Fruit fly (Drosophila melanogaster) whole organism, embryonic: ENCODE measurements around the gene bsh.

ENCODE experiments used
- Bgb ChIP-seq: fragments of 200-800 bp; sonication (Bioruptor generic); IDR thresholded peaks from 2 replicates; pipeline ENCODE4 v1.3.6; 2022; ENCODE audit warnings: missing biosample characterization, missing genetic modification characterization; ENCODE audit not compliant: partially characterized antibody
- BtbVII ChIP-seq: fragments of 200-800 bp; sonication (Bioruptor generic); optimal IDR thresholded peaks from 3 replicates; lab custom pipeline; 2017; ENCODE audit warnings: missing biosample characterization, mild to moderate bottlenecking, missing genetic modification characterization
- CG13287 ChIP-seq: fragments of 200-800 bp; sonication (Bioruptor generic); IDR thresholded peaks from 2 replicates; pipeline ENCODE4 v1.3.6; 2022; ENCODE audit warnings: missing biosample characterization, missing genetic modification characterization; ENCODE audit not compliant: partially characterized antibody
- CG15073 ChIP-seq: fragments of 200-800 bp; sonication (Bioruptor generic); optimal IDR thresholded peaks from 2 replicates; lab custom pipeline; 2016; ENCODE audit warnings: missing biosample characterization, missing genetic modification characterization
- CG15696 ChIP-seq: fragments of 200-800 bp; sonication (Bioruptor generic); optimal IDR thresholded peaks from 2 replicates; lab custom pipeline; 2019; ENCODE audit warnings: missing biosample characterization, mild to moderate bottlenecking, missing genetic modification characterization, moderate library complexity
- CG16779 ChIP-seq: fragments of 200-800 bp; sonication (Bioruptor generic); IDR thresholded peaks from 2 replicates; pipeline ENCODE4 v1.3.6; 2022; ENCODE audit warnings: missing biosample characterization, missing genetic modification characterization
- CG16863 ChIP-seq: fragments of 200-800 bp; sonication (Bioruptor generic); optimal IDR thresholded peaks from 3 replicates; lab custom pipeline; 2016; ENCODE audit warnings: missing biosample characterization, missing genetic modification characterization
- CG17328 ChIP-seq: fragments of 200-800 bp; sonication (Bioruptor generic); IDR thresholded peaks from 2 replicates; pipeline ENCODE4 v1.3.6; 2022; ENCODE audit warnings: missing biosample characterization, missing genetic modification characterization
- CG17912 ChIP-seq: fragments of 200-800 bp; sonication (Bioruptor generic); optimal IDR thresholded peaks from 2 replicates; lab custom pipeline; 2018; ENCODE audit warnings: missing biosample characterization, mild to moderate bottlenecking, missing genetic modification characterization
- CG18262 ChIP-seq: fragments of 200-800 bp; optimal IDR thresholded peaks from 3 replicates; lab custom pipeline; 2019; ENCODE audit warnings: missing biosample characterization, mild to moderate bottlenecking, missing genetic modification characterization, moderate library complexity
- CG18476 ChIP-seq: fragments of 200-800 bp; sonication (Bioruptor generic); optimal IDR thresholded peaks from 2 replicates; lab custom pipeline; 2016; ENCODE audit warnings: missing biosample characterization, mild to moderate bottlenecking, missing genetic modification characterization
- CG3281 ChIP-seq: fragments of 200-800 bp; sonication (Bioruptor generic); optimal IDR thresholded peaks from 3 replicates; lab custom pipeline; 2017; ENCODE audit warnings: missing biosample characterization, mild to moderate bottlenecking, missing genetic modification characterization
- CG3726 ChIP-seq: fragments of 200-800 bp; sonication (Bioruptor generic); IDR thresholded peaks from 3 replicates; pipeline ENCODE4, ENCODE4 v1.3.6; 2022; ENCODE audit warnings: missing biosample characterization, missing genetic modification characterization
- CG4328 ChIP-seq: fragments of 200-800 bp; sonication (Bioruptor generic); optimal IDR thresholded peaks from 3 replicates; lab custom pipeline; 2017; ENCODE audit warnings: missing biosample characterization, missing genetic modification reagents, missing genetic modification characterization
- CG6683 ChIP-seq: fragments of 200-800 bp; sonication (Bioruptor generic); optimal IDR thresholded peaks from 2 replicates; lab custom pipeline; 2017; ENCODE audit warnings: missing biosample characterization, mild to moderate bottlenecking, missing genetic modification characterization, missing genetic modification reagents
- CG8359 ChIP-seq: fragments of 200-800 bp; sonication (Bioruptor generic); optimal IDR thresholded peaks from 2 replicates; lab custom pipeline; 2017; ENCODE audit warnings: missing biosample characterization, mild to moderate bottlenecking, missing genetic modification characterization, borderline replicate concordance
- CG8765 ChIP-seq: fragments of 200-800 bp; sonication (Bioruptor generic); IDR thresholded peaks from 2 replicates; pipeline ENCODE4 v1.3.6; 2022; ENCODE audit warnings: missing biosample characterization, missing genetic modification characterization
- CHES-1-like ChIP-seq: fragments of 200-800 bp; sonication (Bioruptor generic); optimal IDR thresholded peaks from 2 replicates; lab custom pipeline; 2016; ENCODE audit warnings: missing biosample characterization, missing genetic modification characterization
- Camta ChIP-seq: fragments of 200-800 bp; sonication (Bioruptor generic); optimal IDR thresholded peaks from 2 replicates; lab custom pipeline; 2016; ENCODE audit warnings: missing biosample characterization, missing genetic modification characterization
- Chrac-16 ChIP-seq: fragments of 200-800 bp; sonication (Bioruptor generic); optimal IDR thresholded peaks from 3 replicates; lab custom pipeline; 2016; ENCODE audit warnings: missing biosample characterization, missing genetic modification characterization
- Dfd ChIP-seq, 2 experiments: fragments of >200 bp; optimal IDR thresholded peaks; 2 replicates each; lab custom pipeline; 2017; ENCODE audit warnings: missing biosample characterization in 2 of 2, missing genetic modification characterization in 2 of 2
- Dp ChIP-seq: fragments of 200-800 bp; sonication (Bioruptor generic); optimal IDR thresholded peaks from 2 replicates; lab custom pipeline; 2018; ENCODE audit warnings: missing biosample characterization, mild to moderate bottlenecking, missing genetic modification characterization, moderate library complexity
- Dref ChIP-seq: fragments of 200-800 bp; sonication (Bioruptor generic); IDR thresholded peaks from 2 replicates; pipeline ENCODE4 v1.3.6; 2022; ENCODE audit warnings: missing biosample characterization, missing genetic modification characterization
- E2f1 ChIP-seq: fragments of 200-800 bp; sonication (Bioruptor generic); IDR thresholded peaks from 2 replicates; pipeline ENCODE4 v1.3.6; 2022; ENCODE audit warnings: missing biosample characterization, missing genetic modification characterization
- Fer3 ChIP-seq: fragments of 200-800 bp; sonication (Bioruptor generic); optimal IDR thresholded peaks from 2 replicates; lab custom pipeline; 2018; ENCODE audit warnings: missing biosample characterization, mild to moderate bottlenecking, missing genetic modification characterization, moderate library complexity
- Hr78 ChIP-seq, 2 experiments: fragments of 200-800 bp in 1 of 2; fragments of >200 bp in 1 of 2; sonication (Bioruptor generic) in 1 of 2; optimal IDR thresholded peaks; 2 replicates each; lab custom pipeline; 2017 to 2019; ENCODE audit warnings: missing biosample characterization in 2 of 2, missing genetic modification characterization in 2 of 2, mild to moderate bottlenecking in 1 of 2, moderate library complexity in 1 of 2
- Meics ChIP-seq: fragments of 200-800 bp; sonication (Bioruptor generic); optimal IDR thresholded peaks from 2 replicates; lab custom pipeline; 2017; ENCODE audit warnings: missing biosample characterization, mild to moderate bottlenecking, missing genetic modification characterization
- NC2β ChIP-seq: fragments of 200-800 bp; sonication (Bioruptor generic); optimal IDR thresholded peaks from 2 replicates; lab custom pipeline; 2016; ENCODE audit warnings: missing biosample characterization, missing genetic modification characterization
- NFAT ChIP-seq: fragments of 200-800 bp; sonication (Bioruptor generic); IDR thresholded peaks from 2 replicates; pipeline ENCODE4 v1.3.6; 2022; ENCODE audit warnings: missing biosample characterization, missing genetic modification characterization
- NK7.1 ChIP-seq: fragments of 200-800 bp; sonication (Bioruptor generic); optimal IDR thresholded peaks from 3 replicates; lab custom pipeline; 2016; ENCODE audit warnings: missing biosample characterization, missing genetic modification characterization
- Scr ChIP-seq: fragments of 200-800 bp; sonication (Bioruptor generic); IDR thresholded peaks from 2 replicates; pipeline ENCODE4 v1.3.6; 2022; ENCODE audit warnings: missing biosample characterization, missing genetic modification characterization; ENCODE audit not compliant: partially characterized antibody
- Sry-δ ChIP-seq: fragments of 200-800 bp; sonication (Bioruptor generic); optimal IDR thresholded peaks from 2 replicates; lab custom pipeline; 2016; ENCODE audit warnings: missing biosample characterization, missing genetic modification characterization
- Xbp1 ChIP-seq: fragments of 200-800 bp; sonication (Bioruptor generic); optimal IDR thresholded peaks from 3 replicates; lab custom pipeline; 2016; ENCODE audit warnings: missing biosample characterization, mild to moderate bottlenecking, missing genetic modification characterization
- aop ChIP-seq: fragments of 200-800 bp; sonication (Bioruptor generic); IDR thresholded peaks from 2 replicates; pipeline ENCODE4 v1.3.6; 2022; ENCODE audit warnings: missing biosample characterization, missing genetic modification characterization
- ara ChIP-seq: fragments of 200-800 bp; sonication (Bioruptor generic); IDR thresholded peaks from 2 replicates; pipeline ENCODE4 v1.3.6; 2022; ENCODE audit warnings: missing biosample characterization, missing genetic modification characterization
- chinmo ChIP-seq: fragments of 200-800 bp; sonication (Bioruptor generic); IDR thresholded peaks from 4 replicates; pipeline ENCODE4 v1.3.6; 2022; ENCODE audit warnings: missing biosample characterization, missing genetic modification characterization; ENCODE audit not compliant: partially characterized antibody
- crc ChIP-seq: fragments of 200-800 bp; sonication (Bioruptor generic); optimal IDR thresholded peaks from 2 replicates; lab custom pipeline; 2016; ENCODE audit warnings: missing biosample characterization, missing genetic modification characterization
- dan ChIP-seq: fragments of 200-800 bp; sonication (Bioruptor generic); IDR thresholded peaks from 2 replicates; pipeline ENCODE4 v1.3.6; 2022; ENCODE audit warnings: missing biosample characterization, missing genetic modification characterization
- dimm ChIP-seq: fragments of 200-800 bp; sonication (Bioruptor generic); IDR thresholded peaks from 2 replicates; pipeline ENCODE4 v1.3.6; 2022; ENCODE audit warnings: missing biosample characterization, missing genetic modification characterization
- gem ChIP-seq: fragments of 200-800 bp; sonication (Bioruptor generic); optimal IDR thresholded peaks from 2 replicates; lab custom pipeline; 2019; ENCODE audit warnings: missing biosample characterization, mild to moderate bottlenecking, missing genetic modification characterization, moderate library complexity
- grn ChIP-seq: fragments of 200-800 bp; sonication (Bioruptor generic); optimal IDR thresholded peaks from 3 replicates; lab custom pipeline; 2017; ENCODE audit warnings: missing biosample characterization, missing genetic modification characterization
- h ChIP-seq: fragments of >200 bp; optimal IDR thresholded peaks from 2 replicates; lab custom pipeline; 2017
- ind ChIP-seq: fragments of 200-800 bp; sonication (Bioruptor generic); optimal IDR thresholded peaks from 3 replicates; lab custom pipeline; 2016; ENCODE audit warnings: missing biosample characterization, missing genetic modification characterization
- jigr1 ChIP-seq: fragments of 200-800 bp; sonication (Bioruptor generic); IDR thresholded peaks from 3 replicates; pipeline ENCODE4 v1.3.6; 2022; ENCODE audit warnings: missing biosample characterization, missing genetic modification characterization
- jing ChIP-seq: fragments of 200-800 bp; sonication (Bioruptor generic); optimal IDR thresholded peaks from 2 replicates; lab custom pipeline; 2018; ENCODE audit warnings: missing biosample characterization, mild to moderate bottlenecking, missing genetic modification characterization
- onecut ChIP-seq: fragments of 200-800 bp; sonication (Bioruptor generic); IDR thresholded peaks from 2 replicates; pipeline ENCODE4 v1.3.6; 2022; ENCODE audit warnings: missing biosample characterization, missing genetic modification characterization
- pan ChIP-seq, 4 experiments: fragments of >200 bp in 3 of 4; fragments of 200-800 bp in 1 of 4; sonication (Bioruptor generic) in 1 of 4; optimal IDR thresholded peaks in 3 of 4; IDR thresholded peaks in 1 of 4; 2 replicates each; pipeline versions ENCODE4 v1.3.6 to Lab custom; 2017 to 2022; ENCODE audit warnings: missing biosample characterization in 2 of 4, missing genetic modification characterization in 2 of 4, mixed read lengths in 1 of 4
- tap ChIP-seq: fragments of 200-800 bp; optimal IDR thresholded peaks from 3 replicates; lab custom pipeline; 2019; ENCODE audit warnings: missing biosample characterization, mild to moderate bottlenecking, missing genetic modification characterization, moderate library complexity
- tin ChIP-seq: fragments of 200-800 bp; sonication (Bioruptor generic); optimal IDR thresholded peaks from 3 replicates; lab custom pipeline; 2016; ENCODE audit warnings: missing biosample characterization, missing genetic modification characterization
- tup ChIP-seq: fragments of 200-800 bp; sonication (Bioruptor generic); optimal IDR thresholded peaks from 2 replicates; lab custom pipeline; 2016; ENCODE audit warnings: missing biosample characterization, mild to moderate bottlenecking, missing genetic modification characterization, moderate library complexity
- unpg ChIP-seq: fragments of 200-800 bp; sonication (Bioruptor generic); optimal IDR thresholded peaks from 3 replicates; lab custom pipeline; 2018; ENCODE audit warnings: missing biosample characterization, mild to moderate bottlenecking, missing genetic modification characterization, moderate library complexity
- z ChIP-seq: fragments of 200-800 bp; sonication (Bioruptor generic); IDR thresholded peaks from 3 replicates; pipeline ENCODE4 v1.3.6; 2022; ENCODE audit warnings: missing biosample characterization, missing genetic modification characterization

bsh gene

DNA sequence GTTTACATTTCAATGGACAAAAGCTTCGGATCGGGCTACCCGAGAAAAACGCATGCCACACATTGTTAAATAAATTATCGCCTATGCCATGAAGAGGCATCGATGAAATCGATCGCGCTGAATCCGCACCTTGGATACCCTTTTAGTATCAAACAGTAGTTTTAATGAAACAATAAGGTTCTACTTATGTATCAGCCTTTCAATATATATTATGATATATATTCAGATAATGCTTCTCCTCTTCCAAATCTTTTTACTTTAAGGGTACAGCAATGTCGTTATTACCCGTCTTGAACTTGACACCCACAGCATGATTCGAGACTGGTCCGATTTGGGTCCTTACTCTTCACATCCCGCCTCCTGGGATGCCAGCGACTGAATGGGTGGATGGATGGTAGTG is 31.1 kb upstream of the bsh start (continued):
- no peak for TF ChIP-seq CG8765
- no peak for TF ChIP-seq dimm
- no peak for TF ChIP-seq jing
- TF ChIP-seq NFAT (GFP tag; lab: Robert Waterston, UW): no peak
- no peak for TF ChIP-seq Dfd (GFP tag; optimal IDR thresholded peaks at IDR 0.05; lab: Kevin White, UChicago)
- TF ChIP-seq BtbVII (GFP tag; lab: Kevin White, UChicago): no peak
- TF ChIP-seq Dref (GFP tag; lab: Robert Waterston, UW): no peak
- no peak for TF ChIP-seq Sry-δ (GFP tag; lab: Kevin White, UChicago)
- TF ChIP-seq CG8359 (GFP tag; lab: Kevin White, UChicago): no peak
- TF ChIP-seq Hr78 (GFP tag; optimal IDR thresholded peaks at IDR 0.05; lab: Kevin White, UChicago): no peak
- TF ChIP-seq unpg: peak; percentile 42
- no peak for TF ChIP-seq z
- no peak for TF ChIP-seq Dp (GFP tag; lab: Kevin White, UChicago)
- no peak for TF ChIP-seq CG3726
- TF ChIP-seq onecut (GFP tag; lab: Robert Waterston, UW): 0 out of 2 replicates have a peak, but pooled peaks have one; percentile 15
- TF ChIP-seq ara (GFP tag; lab: Robert Waterston, UW): no peak
- TF ChIP-seq Camta (GFP tag; lab: Kevin White, UChicago): no peak
- no peak for TF ChIP-seq CG13287 (GFP tag; lab: Robert Waterston, UW)
- TF ChIP-seq jigr1 (GFP tag; lab: Robert Waterston, UW): no peak
- no peak for TF ChIP-seq ind (GFP tag; lab: Kevin White, UChicago)
- TF ChIP-seq CG18476 (GFP tag; lab: Kevin White, UChicago): no peak
- TF ChIP-seq dan (GFP tag; lab: Robert Waterston, UW): no peak
- TF ChIP-seq grn (GFP tag; lab: Kevin White, UChicago): no peak
- TF ChIP-seq CG16863: no peak
- TF ChIP-seq tap: peak; percentile 3
- no peak for TF ChIP-seq E2f1 (GFP tag; lab: Robert Waterston, UW)
- TF ChIP-seq Scr (GFP tag; lab: Robert Waterston, UW): no peak
- TF ChIP-seq CG6683 (GFP tag; lab: Kevin White, UChicago): no peak
- TF ChIP-seq h (lab: Kevin White, UChicago): no peak
- TF ChIP-seq tin (GFP tag; lab: Kevin White, UChicago): no peak
- TF ChIP-seq CG18262 (tag; lab: Kevin White, UChicago): peak; percentile 31
- no peak for TF ChIP-seq NC2β (GFP tag; lab: Kevin White, UChicago)
- TF ChIP-seq gem: peak; percentile 56
- TF ChIP-seq Fer3 (tag; lab: Kevin White, UChicago): peak; percentile 14
- no peak for TF ChIP-seq Meics (GFP tag; lab: Kevin White, UChicago)
- no peak for TF ChIP-seq CG3281 (GFP tag; lab: Kevin White, UChicago)
- no peak for TF ChIP-seq Bgb (GFP tag; lab: Robert Waterston, UW)
- no peak for TF ChIP-seq CG15696
- TF ChIP-seq crc (GFP tag; lab: Kevin White, UChicago): no peak
- TF ChIP-seq tup (GFP tag; lab: Kevin White, UChicago): no peak
- TF ChIP-seq chinmo (GFP tag; lab: Robert Waterston, UW): no peak
- peak; percentile 4 for TF ChIP-seq Xbp1 (GFP tag; lab: Kevin White, UChicago)
- TF ChIP-seq CG15073 (GFP tag; lab: Kevin White, UChicago): no peak
- TF ChIP-seq Chrac-16: no peak
- no peak for TF ChIP-seq CG16779 (GFP tag; lab: Robert Waterston, UW)
- TF ChIP-seq CG4328 (GFP tag; lab: Kevin White, UChicago): no peak
- no peak for TF ChIP-seq CG17912 (GFP tag; lab: Kevin White, UChicago)
- TF ChIP-seq CG17328 (GFP tag; lab: Robert Waterston, UW): no peak
- TF ChIP-seq pan (optimal IDR thresholded peaks at IDR 0.05; lab: Kevin White, UChicago): no peak
- TF ChIP-seq pan (GFP tag; optimal IDR thresholded peaks at IDR 0.05 in 1 of 2, IDR thresholded peaks at IDR 0.05 in 1 of 2): no peak
- no peak for TF ChIP-seq NK7.1 (GFP tag; lab: Kevin White, UChicago)
- TF ChIP-seq aop (GFP tag; lab: Robert Waterston, UW): no peak
- TF ChIP-seq CHES-1-like (GFP tag; lab: Kevin White, UChicago): no peak
